Fruit fly (Drosophila melanogaster): ENCODE measurements around the gene CG12773.

DNA sequence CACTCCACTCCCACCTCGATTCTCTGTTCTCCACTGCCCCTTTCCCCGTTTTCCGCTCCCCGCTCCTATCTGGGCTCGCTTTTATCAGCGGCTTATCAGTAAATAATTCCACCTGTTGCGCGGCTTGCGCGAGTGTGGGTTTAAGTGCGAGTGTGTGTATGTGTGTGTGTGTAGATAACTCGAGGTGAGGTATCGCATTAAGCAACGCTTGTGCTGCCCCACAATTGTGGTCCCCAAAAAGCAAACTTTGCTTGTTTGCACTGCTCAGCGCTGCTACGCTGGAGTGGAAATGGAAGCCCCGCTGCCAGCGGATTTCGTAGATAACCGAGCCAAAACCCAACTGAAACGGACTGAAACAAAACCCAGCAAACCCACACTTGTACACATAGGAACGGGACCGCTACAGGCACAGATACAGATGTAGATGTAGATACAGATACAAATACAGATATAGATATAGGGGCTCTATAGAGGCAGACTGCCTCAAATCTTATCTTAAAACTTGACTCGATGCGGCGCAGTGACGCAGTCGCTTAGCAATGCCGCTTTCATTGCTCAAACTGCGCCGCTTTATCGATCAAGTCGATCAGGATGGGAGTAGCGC is 33.5 kb upstream of the CG12773 start:
- TF ChIP-seq Sox14 (GFP tag; optimal IDR thresholded peaks at IDR 0.05) (no peak), Hr39 (GFP tag; optimal IDR thresholded peaks at IDR 0.05) (no peak), achi (GFP tag; optimal IDR thresholded peaks at IDR 0.05) (no peak), Eip75B (GFP tag; optimal IDR thresholded peaks at IDR 0.05) (no peak), ss (GFP tag; optimal IDR thresholded peaks at IDR 0.05) (no peak), dsx (GFP tag; optimal IDR thresholded peaks at IDR 0.05; ENCODE audit: poor library complexity, severe bottlenecking) (no peak), CG8319 (GFP tag; optimal IDR thresholded peaks at IDR 0.05) (no peak), Ets96B (tag; optimal IDR thresholded peaks at IDR 0.05) (no peak), Eip93F (GFP tag; optimal IDR thresholded peaks at IDR 0.05) (peak; percentile 60), Sox15 (GFP tag; optimal IDR thresholded peaks at IDR 0.05) (no peak), CG6854 (GFP tag; optimal IDR thresholded peaks at IDR 0.05) (no peak)

Data from whole organism, prepupa.